Worm (Caenorhabditis elegans) whole organism, L3 larva: Measurements from ENCODE around the gene zig-5.
A peak's percentile ranks its signal among the peaks of the same experiment; 100 is the strongest.

Experiments used
- egl-27 ChIP-seq: sonication (generic microtip); optimal IDR thresholded peaks from 4 replicates; lab custom pipeline; 2017; ENCODE audit warnings: missing biosample characterization, missing genetic modification reagents, missing genetic modification characterization
- elt-3 ChIP-seq, 3 experiments: fragments of 150-350 bp in 1 of 3; sonication (generic microtip) in 2 of 3; optimal IDR thresholded peaks; 2 replicates in 2 of 3; 4 replicates in 1 of 3; lab custom pipeline; 2014 to 2017; ENCODE audit warnings: missing biosample characterization in 3 of 3, missing genetic modification characterization in 3 of 3
- fkh-10 ChIP-seq: sonication (generic microtip); optimal IDR thresholded peaks from 2 replicates; lab custom pipeline; 2017; ENCODE audit warnings: missing biosample characterization, missing genetic modification reagents, missing genetic modification characterization
- fos-1 ChIP-seq: fragments of 150-350 bp; optimal IDR thresholded peaks from 2 replicates; lab custom pipeline; 2014; ENCODE audit warnings: missing biosample characterization, missing genetic modification characterization
- lin-39 ChIP-seq: fragments of 150-350 bp; optimal IDR thresholded peaks from 2 replicates; lab custom pipeline; 2018; ENCODE audit warnings: missing biosample characterization, missing genetic modification reagents, missing genetic modification characterization
- nfya-1 ChIP-seq: sonication (generic microtip); optimal IDR thresholded peaks from 2 replicates; lab custom pipeline; 2017; ENCODE audit warnings: missing genetic modification characterization, mild to moderate bottlenecking, missing compliant biosample characterization, antibody characterized with exemption, moderate library complexity; ENCODE audit not compliant: insufficient read depth
- nhr-12 ChIP-seq: fragments of 150-350 bp; optimal IDR thresholded peaks from 2 replicates; lab custom pipeline; 2014; ENCODE audit warnings: missing biosample characterization, missing genetic modification characterization
- nhr-28 ChIP-seq: fragments of 150-350 bp; optimal IDR thresholded peaks from 2 replicates; lab custom pipeline; 2014; ENCODE audit warnings: missing biosample characterization, missing genetic modification characterization
- nhr-77 ChIP-seq: fragments of 150-350 bp; optimal IDR thresholded peaks from 2 replicates; lab custom pipeline; 2014; ENCODE audit warnings: missing biosample characterization, missing genetic modification characterization
- skn-1 ChIP-seq: fragments of 150-350 bp; optimal IDR thresholded peaks from 2 replicates; lab custom pipeline; 2014; ENCODE audit warnings: missing biosample characterization, missing genetic modification characterization
- snpc-4 ChIP-seq: fragments of 150-350 bp; optimal IDR thresholded peaks from 2 replicates; lab custom pipeline; 2014; ENCODE audit warnings: missing biosample characterization, missing genetic modification characterization
- unc-62 ChIP-seq: fragments of 150-350 bp; sonication (generic microtip); optimal IDR thresholded peaks from 4 replicates; lab custom pipeline; 2014; ENCODE audit warnings: missing biosample characterization, missing genetic modification reagents, missing genetic modification characterization
- zag-1 ChIP-seq: fragments of 150-350 bp; optimal IDR thresholded peaks from 2 replicates; lab custom pipeline; 2014; ENCODE audit warnings: missing biosample characterization, missing genetic modification characterization
- ztf-4 ChIP-seq: fragments of 150-350 bp; optimal IDR thresholded peaks from 2 replicates; lab custom pipeline; 2014; ENCODE audit warnings: missing biosample characterization, missing genetic modification characterization

- TF ChIP-seq snpc-4 (tag; lab: Kevin White, UChicago) (no peak), ztf-4 (no peak), fkh-10 (GFP tag; lab: Kevin White, UChicago) (no peak), fos-1 (no peak), elt-3 (tag; optimal IDR thresholded peaks at IDR 0.05; lab: Kevin White, UChicago) (no peak), nhr-28 (no peak), nhr-12 (no peak), egl-27 (tag; lab: Kevin White, UChicago) (no peak), nhr-77 (tag; lab: Kevin White, UChicago) (no peak), unc-62 (peak; percentile 29), skn-1 (no peak), zag-1 (no peak), lin-39 (tag; lab: Kevin White, UChicago) (peak; percentile 52), nfya-1 (tag; lab: Kevin White, UChicago) (peak; percentile 62)
Measured at ce11 chrIII:10905112-10905511, 48.2 kb downstream of the zig-5 start.
